Worm (Caenorhabditis elegans) whole organism, L4 larva: Measurements from ENCODE around the gene F32H5.3.

Source experiments
- R02D3.7 ChIP-seq: fragments of 150-350 bp; sonication (generic microtip); optimal IDR thresholded peaks from 3 replicates; lab custom pipeline; 2014; ENCODE audit warnings: missing biosample characterization, missing genetic modification characterization
- Y5F2A.4 ChIP-seq: fragments of 200-800 bp; sonication (Bioruptor generic); optimal IDR thresholded peaks from 2 replicates; lab custom pipeline; 2018; ENCODE audit warnings: mild to moderate bottlenecking, missing genetic modification characterization, missing compliant biosample characterization
- aha-1 ChIP-seq: fragments of 150-350 bp; peaks from one replicate; lab custom pipeline; 2014; ENCODE audit warnings: missing biosample characterization, missing genetic modification characterization
- ama-1 ChIP-seq: fragments of 150-350 bp; optimal IDR thresholded peaks from 2 replicates; lab custom pipeline; 2014; ENCODE audit warnings: inconsistent platforms, mixed read lengths
- arid-1 ChIP-seq: fragments of 200-800 bp; sonication (Bioruptor generic); conservative IDR thresholded peaks from 2 replicates; pipeline ENCODE4 v1.3.6; 2022; ENCODE audit warnings: missing genetic modification reagents, missing genetic modification characterization, missing compliant biosample characterization
- attf-4 ChIP-seq: sonication (generic microtip); optimal IDR thresholded peaks from 3 replicates; lab custom pipeline; 2017; ENCODE audit warnings: missing biosample characterization, missing genetic modification characterization
- ceh-20 ChIP-seq: fragments of 200-800 bp; sonication (Bioruptor generic); IDR thresholded peaks from 2 replicates; pipeline ENCODE4 v1.3.6; 2022; ENCODE audit warnings: missing genetic modification reagents, missing genetic modification characterization, missing compliant biosample characterization
- ceh-62 ChIP-seq: sonication (generic microtip); optimal IDR thresholded peaks from 2 replicates; lab custom pipeline; 2017; ENCODE audit warnings: missing biosample characterization, missing genetic modification characterization
- cey-2 ChIP-seq: sonication (generic microtip); optimal IDR thresholded peaks from 3 replicates; lab custom pipeline; 2017; ENCODE audit warnings: missing genetic modification characterization, mild to moderate bottlenecking, missing compliant biosample characterization, antibody characterized with exemption, borderline replicate concordance; ENCODE audit not compliant: insufficient read depth
- daf-16 ChIP-seq, 3 experiments: sonication (generic microtip); optimal IDR thresholded peaks; 2 replicates each; lab custom pipeline; 2016 to 2017; ENCODE audit warnings: missing genetic modification characterization in 3 of 3, missing genetic modification reagents in 3 of 3, mild to moderate bottlenecking in 2 of 3, missing compliant biosample characterization in 2 of 3, missing biosample characterization in 1 of 3, moderate library complexity in 1 of 3
- daf-8 ChIP-seq: fragments of 200-800 bp; sonication (Bioruptor generic); IDR thresholded peaks from 2 replicates; pipeline ENCODE4 v1.3.6; 2022; ENCODE audit warnings: missing genetic modification characterization, missing compliant biosample characterization
- dmd-6 ChIP-seq: fragments of 200-800 bp; sonication (Bioruptor generic); IDR thresholded peaks from 2 replicates; pipeline ENCODE4 v1.3.6; 2022; ENCODE audit warnings: missing genetic modification reagents, missing genetic modification characterization, missing compliant biosample characterization
- dmd-8 ChIP-seq: fragments of 200-800 bp; sonication (Bioruptor generic); IDR thresholded peaks from 2 replicates; pipeline ENCODE4 v1.3.6; 2022; ENCODE audit warnings: missing genetic modification characterization, missing compliant biosample characterization
- dpl-1 ChIP-seq: fragments of 150-350 bp; optimal IDR thresholded peaks from 2 replicates; lab custom pipeline; 2014; ENCODE audit warnings: missing biosample characterization, missing genetic modification reagents, missing genetic modification characterization
- dve-1 ChIP-seq: sonication (generic microtip); optimal IDR thresholded peaks from 2 replicates; lab custom pipeline; 2017; ENCODE audit warnings: antibody characterized with exemption, mild to moderate bottlenecking, missing genetic modification characterization, missing compliant biosample characterization; ENCODE audit not compliant: insufficient read depth
- fos-1 ChIP-seq: fragments of 150-350 bp; optimal IDR thresholded peaks from 2 replicates; lab custom pipeline; 2014; ENCODE audit warnings: missing biosample characterization, missing genetic modification characterization
- gei-8 ChIP-seq: fragments of 200-800 bp; sonication (Bioruptor generic); optimal IDR thresholded peaks from 2 replicates; lab custom pipeline; 2018; ENCODE audit warnings: mild to moderate bottlenecking, missing genetic modification characterization, missing compliant biosample characterization
- hlh-11 ChIP-seq: fragments of 200-800 bp; sonication (Bioruptor generic); optimal IDR thresholded peaks from 2 replicates; lab custom pipeline; 2018; ENCODE audit warnings: mild to moderate bottlenecking, missing genetic modification characterization, missing compliant biosample characterization
- hlh-30 ChIP-seq: sonication (generic microtip); optimal IDR thresholded peaks from 2 replicates; lab custom pipeline; 2017; ENCODE audit warnings: antibody characterized with exemption, mild to moderate bottlenecking, missing genetic modification characterization, missing compliant biosample characterization; ENCODE audit not compliant: insufficient read depth
- lim-7 ChIP-seq: fragments of 200-800 bp; sonication (Bioruptor generic); IDR thresholded peaks from 2 replicates; pipeline ENCODE4 v1.3.6; 2022; ENCODE audit warnings: missing genetic modification characterization, missing compliant biosample characterization
- lin-15B ChIP-seq: fragments of 150-350 bp; sonication (generic microtip); optimal IDR thresholded peaks from 3 replicates; lab custom pipeline; 2014; ENCODE audit warnings: missing biosample characterization, missing genetic modification characterization
- lin-29 ChIP-seq: fragments of 200-800 bp; sonication (Bioruptor generic); IDR thresholded peaks from 2 replicates; pipeline ENCODE4 v1.3.6; 2022; ENCODE audit warnings: missing genetic modification reagents, missing genetic modification characterization, missing compliant biosample characterization
- lin-38 ChIP-seq: fragments of 200-800 bp; sonication (Bioruptor generic); IDR thresholded peaks from 2 replicates; pipeline ENCODE4 v1.3.6; 2022; ENCODE audit warnings: missing genetic modification reagents, missing genetic modification characterization, missing compliant biosample characterization
- lir-3 ChIP-seq: sonication (generic microtip); optimal IDR thresholded peaks from 2 replicates; lab custom pipeline; 2016; ENCODE audit warnings: mild to moderate bottlenecking, missing genetic modification characterization, missing compliant biosample characterization
- lsy-2 ChIP-seq, 2 experiments: fragments of 150-350 bp in 1 of 2; sonication (generic microtip) in 1 of 2; optimal IDR thresholded peaks; 2 replicates each; lab custom pipeline; 2014 to 2017; ENCODE audit warnings: missing biosample characterization in 2 of 2, missing genetic modification characterization in 2 of 2
- madf-5 ChIP-seq, 2 experiments: fragments of 200-800 bp; sonication (Bioruptor generic); IDR thresholded peaks; 2 replicates each; pipeline ENCODE4 v1.3.6; 2022; ENCODE audit warnings: missing compliant biosample characterization in 2 of 2, missing genetic modification characterization in 2 of 2
- madf-9 ChIP-seq: fragments of 200-800 bp; sonication (Bioruptor generic); conservative IDR thresholded peaks from 2 replicates; pipeline ENCODE4 v1.3.6; 2022; ENCODE audit warnings: missing genetic modification reagents, missing genetic modification characterization, missing compliant biosample characterization
- mdl-1 ChIP-seq, 2 experiments: fragments of 150-350 bp in 1 of 2; sonication (generic microtip) in 1 of 2; optimal IDR thresholded peaks; 2 replicates each; lab custom pipeline; 2014 to 2017; ENCODE audit warnings: missing biosample characterization in 2 of 2, missing genetic modification characterization in 2 of 2
- mdt-29 ChIP-seq: fragments of 200-800 bp; sonication (Bioruptor generic); IDR thresholded peaks from 2 replicates; pipeline ENCODE4 v1.3.6; 2022; ENCODE audit warnings: missing genetic modification reagents, missing genetic modification characterization, missing compliant biosample characterization
- mep-1 ChIP-seq: fragments of 150-350 bp; sonication (generic microtip); optimal IDR thresholded peaks from 3 replicates; lab custom pipeline; 2014; ENCODE audit warnings: missing biosample characterization, missing genetic modification characterization
- mes-2 ChIP-seq: sonication (generic microtip); optimal IDR thresholded peaks from 2 replicates; lab custom pipeline; 2016; ENCODE audit warnings: missing genotype, mild to moderate bottlenecking, missing genetic modification characterization, missing compliant biosample characterization; ENCODE audit not compliant: poor library complexity, severe bottlenecking
- mxl-2 ChIP-seq: fragments of 200-800 bp; sonication (Bioruptor generic); conservative IDR thresholded peaks from 2 replicates; pipeline ENCODE4 v1.3.6; 2022; ENCODE audit warnings: missing genetic modification reagents, missing genetic modification characterization, missing compliant biosample characterization
- mxl-3 ChIP-seq: fragments of 200-800 bp; sonication (Bioruptor generic); optimal IDR thresholded peaks from 2 replicates; lab custom pipeline; 2018; ENCODE audit warnings: mild to moderate bottlenecking, missing genetic modification characterization, missing compliant biosample characterization
- nhr-10 ChIP-seq: fragments of 150-350 bp; optimal IDR thresholded peaks from 2 replicates; lab custom pipeline; 2014; ENCODE audit warnings: missing biosample characterization, missing genetic modification characterization
- nhr-237 ChIP-seq: sonication (generic microtip); optimal IDR thresholded peaks from 2 replicates; lab custom pipeline; 2017; ENCODE audit warnings: missing biosample characterization, missing genetic modification characterization
- nhr-28 ChIP-seq: fragments of 150-350 bp; optimal IDR thresholded peaks from 2 replicates; lab custom pipeline; 2014; ENCODE audit warnings: missing biosample characterization, missing genetic modification characterization
- nhr-41 ChIP-seq: fragments of 200-800 bp; sonication (Bioruptor generic); IDR thresholded peaks from 2 replicates; pipeline ENCODE4 v1.3.6; 2022; ENCODE audit warnings: missing genetic modification reagents, missing genetic modification characterization, missing compliant biosample characterization
- nhr-6 ChIP-seq: fragments of 150-350 bp; optimal IDR thresholded peaks from 2 replicates; lab custom pipeline; 2014; ENCODE audit warnings: missing biosample characterization, missing genetic modification characterization
- nhr-76 ChIP-seq: fragments of 150-350 bp; optimal IDR thresholded peaks from 2 replicates; lab custom pipeline; 2014; ENCODE audit warnings: missing biosample characterization, missing genetic modification characterization
- nhr-77 ChIP-seq: fragments of 150-350 bp; optimal IDR thresholded peaks from 2 replicates; lab custom pipeline; 2014; ENCODE audit warnings: missing biosample characterization, missing genetic modification characterization
- pha-4 ChIP-seq, 2 experiments: fragments of 150-350 bp in 1 of 2; fragments of 200-800 bp in 1 of 2; sonication (Bioruptor generic) in 1 of 2; IDR thresholded peaks in 1 of 2; optimal IDR thresholded peaks in 1 of 2; 2 replicates each; pipeline versions ENCODE4 v1.3.6 to Lab custom; 2014 to 2022; ENCODE audit warnings: missing genetic modification characterization in 2 of 2, missing genetic modification reagents in 2 of 2, missing biosample characterization in 1 of 2, missing compliant biosample characterization in 1 of 2
- pqm-1 ChIP-seq: sonication (generic microtip); optimal IDR thresholded peaks from 2 replicates; lab custom pipeline; 2017; ENCODE audit warnings: missing biosample characterization, missing genetic modification characterization
- rbr-2 ChIP-seq: sonication (generic microtip); optimal IDR thresholded peaks from 2 replicates; lab custom pipeline; 2016; ENCODE audit warnings: missing genotype, missing genetic modification characterization, missing compliant biosample characterization
- saeg-2 ChIP-seq: fragments of 200-800 bp; sonication (Bioruptor generic); IDR thresholded peaks from 2 replicates; pipeline ENCODE4 v1.3.6; 2022; ENCODE audit warnings: missing genetic modification reagents, missing genetic modification characterization, missing compliant biosample characterization
- skn-1 ChIP-seq: fragments of 150-350 bp; optimal IDR thresholded peaks from 2 replicates; lab custom pipeline; 2014; ENCODE audit warnings: missing biosample characterization, missing genetic modification characterization
- tra-1 ChIP-seq: fragments of 200-800 bp; sonication (Bioruptor generic); IDR thresholded peaks from 2 replicates; pipeline ENCODE4 v1.3.6; 2022; ENCODE audit warnings: missing genetic modification reagents, missing genetic modification characterization, missing compliant biosample characterization
- unc-39 ChIP-seq: sonication (generic microtip); optimal IDR thresholded peaks from 2 replicates; lab custom pipeline; 2017; ENCODE audit warnings: missing biosample characterization, missing genetic modification characterization
- vab-7 ChIP-seq: fragments of 200-800 bp; sonication (Bioruptor generic); IDR thresholded peaks from 2 replicates; pipeline ENCODE4 v1.3.6; 2022; ENCODE audit warnings: missing genetic modification reagents, missing genetic modification characterization, missing compliant biosample characterization
- zip-11 ChIP-seq: fragments of 200-800 bp; sonication (Bioruptor generic); IDR thresholded peaks from 2 replicates; pipeline ENCODE4 v1.3.6; 2022; ENCODE audit warnings: missing genetic modification characterization, missing compliant biosample characterization

F32H5.3 gene

ce11 chrV:13373643-13374042 is 14.5 kb downstream of the F32H5.3 start (continued):
- TF ChIP-seq skn-1 (tag; lab: Kevin White, UChicago) (no peak), nhr-77 (tag; lab: Kevin White, UChicago) (peak; percentile 70), mxl-2 (GFP tag; lab: Robert Waterston, UW) (no peak), mes-2 (no peak), aha-1 (no peak), dpl-1 (GFP tag; lab: Kevin White, UChicago) (no peak), ama-1 (lab: Kevin White, UChicago) (peak; percentile 5), attf-4 (no peak), dve-1 (tag; lab: Kevin White, UChicago) (peak; percentile 95), mdl-1 (tag; optimal IDR thresholded peaks at IDR 0.05; lab: Kevin White, UChicago) (peak in 1 of 2 experiments; percentile 47), vab-7 (no peak), ceh-62 (tag; lab: Kevin White, UChicago) (no peak), nhr-41 (GFP tag; lab: Robert Waterston, UW) (peak; percentile 70; the same call in 1 of the 2 replicates), nhr-76 (tag; lab: Kevin White, UChicago) (no peak), hlh-30 (tag; lab: Kevin White, UChicago) (peak; percentile 74), arid-1 (GFP tag; lab: Robert Waterston, UW) (no peak), lin-29 (GFP tag; lab: Robert Waterston, UW) (no peak), saeg-2 (no peak), nhr-10 (tag; lab: Kevin White, UChicago) (peak; percentile 70), ceh-20 (GFP tag; lab: Robert Waterston, UW) (no peak), nhr-6 (tag; lab: Kevin White, UChicago) (peak; percentile 97), daf-16 (GFP tag; optimal IDR thresholded peaks at IDR 0.05; lab: Kevin White, UChicago) (peak in 1 of 2 experiments; percentile 34), daf-16 (tag; optimal IDR thresholded peaks at IDR 0.05; lab: Kevin White, UChicago) (peak; percentile 99), hlh-11 (peak; percentile 88)

- TF ChIP-seq fos-1 (tag; lab: Kevin White, UChicago) (no peak), dpl-1 (GFP tag; lab: Kevin White, UChicago) (no peak), dmd-6 (GFP tag; lab: Robert Waterston, UW) (peak; percentile 35; the same call in 1 of the 2 replicates), madf-9 (GFP tag; lab: Robert Waterston, UW) (peak; percentile 79), lin-38 (GFP tag; lab: Robert Waterston, UW) (no peak), nhr-28 (tag; lab: Kevin White, UChicago) (peak; percentile 53), unc-39 (tag; lab: Kevin White, UChicago) (no peak), lir-3 (tag; lab: Kevin White, UChicago) (no peak), Y5F2A.4 (GFP tag; lab: Kevin White, UChicago) (no peak), lsy-2 (tag; optimal IDR thresholded peaks at IDR 0.05; lab: Kevin White, UChicago) (peak in 1 of 2 experiments; percentile 39), mep-1 (tag; lab: Kevin White, UChicago) (peak; percentile 8), dve-1 (tag; lab: Kevin White, UChicago) (peak; percentile 70), lim-7 (GFP tag; lab: Robert Waterston, UW) (no peak), aha-1 (peak; percentile 2), pha-4 (GFP tag; IDR thresholded peaks at IDR 0.05; lab: Robert Waterston, UW) (peak; percentile 68; the same call in 1 of the 2 replicates), pha-4 (tag; optimal IDR thresholded peaks at IDR 0.05; lab: Kevin White, UChicago) (no peak), rbr-2 (tag; lab: Kevin White, UChicago) (no peak), mxl-3 (GFP tag; lab: Kevin White, UChicago) (peak; percentile 41), pqm-1 (tag; lab: Kevin White, UChicago) (no peak), cey-2 (no peak), tra-1 (GFP tag; lab: Robert Waterston, UW) (0 out of 2 replicates have a peak, but pooled peaks have one; percentile 55), dmd-8 (GFP tag; lab: Robert Waterston, UW) (no peak), hlh-30 (tag; lab: Kevin White, UChicago) (peak; percentile 43), nhr-237 (peak; percentile 30), zip-11 (GFP tag; lab: Robert Waterston, UW) (no peak), daf-8 (GFP tag; lab: Robert Waterston, UW) (no peak), lin-15B (tag; lab: Kevin White, UChicago) (no peak), nhr-77 (tag; lab: Kevin White, UChicago) (no peak), gei-8 (GFP tag; lab: Kevin White, UChicago) (no peak), R02D3.7 (no peak), hlh-11 (peak; percentile 74), madf-5 (GFP tag; IDR thresholded peaks at IDR 0.05; lab: Robert Waterston, UW) (no peak), nhr-6 (tag; lab: Kevin White, UChicago) (peak; percentile 41), mdt-29 (no peak)
These were observed 15.4 kb downstream of the F32H5.3 start for ce11 chrV:13374532-13374931.
